Worm (Caenorhabditis elegans): Measurements from ENCODE around the gene F13H10.6.

DNA sequence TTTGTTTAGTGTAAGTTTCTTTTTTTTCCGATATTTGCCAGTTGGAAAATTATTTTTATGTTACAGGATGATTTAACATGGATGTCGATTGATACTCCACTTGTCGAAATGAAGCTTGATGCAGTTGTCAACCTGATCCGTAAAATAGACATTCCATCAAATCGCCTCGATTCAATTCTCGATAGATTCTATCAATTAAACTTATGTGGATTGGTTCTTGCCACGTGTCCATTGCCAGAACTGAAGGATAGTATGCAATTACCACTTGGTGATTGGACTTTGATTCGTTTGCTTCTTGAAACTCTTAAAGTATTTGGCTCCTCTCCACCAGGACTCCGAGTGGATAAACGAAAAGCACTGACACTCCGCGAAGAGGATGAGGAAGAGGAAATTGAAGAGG is 35.3 kb downstream of the F13H10.6 start:
- TF ChIP-seq nhr-237 (tag; optimal IDR thresholded peaks at IDR 0.05) (no peak), nhr-77 (tag; optimal IDR thresholded peaks at IDR 0.05) (no peak), nhr-6 (tag; optimal IDR thresholded peaks at IDR 0.05) (no peak), pha-4 (GFP tag; IDR thresholded peaks at IDR 0.05) (no peak), pha-4 (tag; optimal IDR thresholded peaks at IDR 0.05) (no peak), nhr-48 (tag; optimal IDR thresholded peaks at IDR 0.05) (no peak), nhr-76 (tag; optimal IDR thresholded peaks at IDR 0.05) (no peak), hlh-30 (tag; optimal IDR thresholded peaks at IDR 0.05; ENCODE audit: insufficient read depth) (no peak), lin-15B (tag; optimal IDR thresholded peaks at IDR 0.05) (no peak), ztf-11 (tag; optimal IDR thresholded peaks at IDR 0.05) (no peak), lin-39 (tag; optimal IDR thresholded peaks at IDR 0.05) (no peak), ZK546.5 (tag; optimal IDR thresholded peaks at IDR 0.05) (no peak), nhr-41 (GFP tag; IDR thresholded peaks at IDR 0.05) (no peak), fkh-10 (GFP tag; optimal IDR thresholded peaks at IDR 0.05) (no peak), snpc-1.2 (GFP tag; IDR thresholded peaks at IDR 0.05) (no peak)
